Worm (Caenorhabditis elegans) whole organism, L1 larva: ENCODE measurements around the gene C08B6.3.

Experiments
- aly-2 ChIP-seq: fragments of 150-350 bp; optimal IDR thresholded peaks from 2 replicates; lab custom pipeline; 2014; ENCODE audit warnings: missing biosample characterization, missing genetic modification characterization
- blmp-1 ChIP-seq: fragments of 150-350 bp; optimal IDR thresholded peaks from 2 replicates; lab custom pipeline; 2014; ENCODE audit warnings: missing biosample characterization, missing genetic modification characterization
- ces-1 ChIP-seq: fragments of 150-350 bp; optimal IDR thresholded peaks from 2 replicates; lab custom pipeline; 2014; ENCODE audit warnings: missing biosample characterization, missing genetic modification reagents, missing genetic modification characterization
- elt-3 ChIP-seq, 6 experiments: fragments of 150-350 bp in 1 of 6; sonication (generic microtip); optimal IDR thresholded peaks; 2 replicates each; lab custom pipeline; 2017 to 2018; ENCODE audit warnings: missing biosample characterization in 6 of 6, missing genetic modification characterization in 6 of 6, inconsistent platforms in 1 of 6
- lin-13 ChIP-seq: fragments of 150-350 bp; optimal IDR thresholded peaks from 2 replicates; lab custom pipeline; 2014; ENCODE audit warnings: missing biosample characterization, missing genetic modification reagents, missing genetic modification characterization
- mep-1 ChIP-seq: fragments of 150-350 bp; optimal IDR thresholded peaks from 2 replicates; lab custom pipeline; 2014; ENCODE audit warnings: missing biosample characterization, missing genetic modification characterization
- nhr-77 ChIP-seq: fragments of 150-350 bp; optimal IDR thresholded peaks from 2 replicates; lab custom pipeline; 2014; ENCODE audit warnings: missing biosample characterization, missing genetic modification characterization
- snu-23 ChIP-seq: sonication (generic microtip); optimal IDR thresholded peaks from 2 replicates; lab custom pipeline; 2016; ENCODE audit warnings: missing genetic modification characterization, missing compliant biosample characterization
- swsn-7 ChIP-seq: sonication (generic microtip); optimal IDR thresholded peaks from 2 replicates; lab custom pipeline; 2016; ENCODE audit warnings: missing genetic modification characterization, missing compliant biosample characterization
- zag-1 ChIP-seq: fragments of 150-350 bp; optimal IDR thresholded peaks from 2 replicates; lab custom pipeline; 2014; ENCODE audit warnings: missing biosample characterization, missing genetic modification characterization

ce11 chrV:10086141-10086540 lies 25.9 kb downstream of the C08B6.3 start:
- TF ChIP-seq aly-2 (tag; lab: Kevin White, UChicago) (no peak), blmp-1 (no peak), nhr-77 (tag; lab: Kevin White, UChicago) (no peak), elt-3 (tag; optimal IDR thresholded peaks at IDR 0.05; lab: Kevin White, UChicago) (no peak), mep-1 (tag; lab: Kevin White, UChicago) (no peak), swsn-7 (tag; lab: Kevin White, UChicago) (no peak), snu-23 (GFP tag; lab: Kevin White, UChicago) (no peak), zag-1 (tag; lab: Kevin White, UChicago) (no peak), ces-1 (GFP tag; lab: Kevin White, UChicago) (no peak), lin-13 (no peak)
